Worm (Caenorhabditis elegans) whole organism, L3 larva: Measurements from ENCODE around the gene pxl-1.

Experiments
- R02D3.7 ChIP-seq: fragments of 150-350 bp; optimal IDR thresholded peaks from 2 replicates; lab custom pipeline; 2014; ENCODE audit warnings: missing biosample characterization, missing genetic modification characterization
- ZK546.5 ChIP-seq: sonication (generic microtip); optimal IDR thresholded peaks from 2 replicates; lab custom pipeline; 2017; ENCODE audit warnings: missing biosample characterization, missing genetic modification characterization
- aly-2 ChIP-seq: fragments of 150-350 bp; optimal IDR thresholded peaks from 2 replicates; lab custom pipeline; 2014; ENCODE audit warnings: missing biosample characterization, missing genetic modification characterization
- ama-1 ChIP-seq: fragments of 150-350 bp; optimal IDR thresholded peaks from 2 replicates; lab custom pipeline; 2018
- ceh-28 ChIP-seq: fragments of 150-350 bp; optimal IDR thresholded peaks from 2 replicates; lab custom pipeline; 2014; ENCODE audit warnings: missing biosample characterization, missing genetic modification reagents, missing genetic modification characterization
- ceh-9 ChIP-seq: sonication (generic microtip); optimal IDR thresholded peaks from 2 replicates; lab custom pipeline; 2018; ENCODE audit warnings: missing biosample characterization, missing genetic modification characterization
- egl-27 ChIP-seq: sonication (generic microtip); optimal IDR thresholded peaks from 4 replicates; lab custom pipeline; 2017; ENCODE audit warnings: missing biosample characterization, missing genetic modification reagents, missing genetic modification characterization
- egl-5 ChIP-seq: fragments of 150-350 bp; optimal IDR thresholded peaks from 2 replicates; lab custom pipeline; 2017; ENCODE audit warnings: missing biosample characterization, missing genetic modification reagents, missing genetic modification characterization, inconsistent platforms
- elt-1 ChIP-seq: fragments of 150-350 bp; optimal IDR thresholded peaks from 2 replicates; lab custom pipeline; 2014; ENCODE audit warnings: missing biosample characterization, missing genetic modification characterization
- elt-2 ChIP-seq: sonication (generic microtip); optimal IDR thresholded peaks from 2 replicates; lab custom pipeline; 2016; ENCODE audit warnings: missing genetic modification reagents, mild to moderate bottlenecking, missing genetic modification characterization, missing compliant biosample characterization
- elt-3 ChIP-seq, 3 experiments: fragments of 150-350 bp in 1 of 3; sonication (generic microtip) in 2 of 3; optimal IDR thresholded peaks; 2 replicates in 2 of 3; 4 replicates in 1 of 3; lab custom pipeline; 2014 to 2017; ENCODE audit warnings: missing biosample characterization in 3 of 3, missing genetic modification characterization in 3 of 3
- eor-1 ChIP-seq, 2 experiments: fragments of 150-350 bp; optimal IDR thresholded peaks; 2 replicates each; lab custom pipeline; 2014 to 2018; ENCODE audit warnings: missing biosample characterization in 2 of 2, missing genetic modification characterization in 2 of 2
- fkh-10 ChIP-seq: sonication (generic microtip); optimal IDR thresholded peaks from 2 replicates; lab custom pipeline; 2017; ENCODE audit warnings: missing biosample characterization, missing genetic modification reagents, missing genetic modification characterization
- fkh-2 ChIP-seq: fragments of 150-350 bp; optimal IDR thresholded peaks from 2 replicates; lab custom pipeline; 2014; ENCODE audit warnings: missing biosample characterization, missing genetic modification reagents, missing genetic modification characterization
- fos-1 ChIP-seq: fragments of 150-350 bp; optimal IDR thresholded peaks from 2 replicates; lab custom pipeline; 2014; ENCODE audit warnings: missing biosample characterization, missing genetic modification characterization
- hmg-11 ChIP-seq: sonication (generic microtip); optimal IDR thresholded peaks from 2 replicates; lab custom pipeline; 2016; ENCODE audit warnings: missing genetic modification characterization, missing compliant biosample characterization
- jun-1 ChIP-seq: fragments of 150-350 bp; optimal IDR thresholded peaks from 2 replicates; lab custom pipeline; 2014; ENCODE audit warnings: missing biosample characterization, missing genetic modification reagents, missing genetic modification characterization
- lin-15B ChIP-seq: fragments of 150-350 bp; optimal IDR thresholded peaks from 2 replicates; lab custom pipeline; 2014; ENCODE audit warnings: missing biosample characterization, missing genetic modification characterization
- lin-39 ChIP-seq: fragments of 150-350 bp; optimal IDR thresholded peaks from 2 replicates; lab custom pipeline; 2018; ENCODE audit warnings: missing biosample characterization, missing genetic modification reagents, missing genetic modification characterization
- lsy-12 ChIP-seq: sonication (generic microtip); optimal IDR thresholded peaks from 2 replicates; lab custom pipeline; 2016; ENCODE audit warnings: mild to moderate bottlenecking, missing genetic modification characterization, missing compliant biosample characterization
- mdl-1 ChIP-seq: fragments of 150-350 bp; optimal IDR thresholded peaks from 2 replicates; lab custom pipeline; 2014; ENCODE audit warnings: missing biosample characterization, missing genetic modification characterization
- mml-1 ChIP-seq: fragments of 150-350 bp; sonication (generic microtip); optimal IDR thresholded peaks from 3 replicates; lab custom pipeline; 2014; ENCODE audit warnings: missing biosample characterization, missing genetic modification characterization
- nfya-1 ChIP-seq: sonication (generic microtip); optimal IDR thresholded peaks from 2 replicates; lab custom pipeline; 2017; ENCODE audit warnings: missing genetic modification characterization, mild to moderate bottlenecking, missing compliant biosample characterization, antibody characterized with exemption, moderate library complexity; ENCODE audit not compliant: insufficient read depth
- nhr-23 ChIP-seq: fragments of 150-350 bp; optimal IDR thresholded peaks from 2 replicates; lab custom pipeline; 2014; ENCODE audit warnings: missing biosample characterization, missing genetic modification reagents, missing genetic modification characterization
- nhr-237 ChIP-seq: fragments of 150-350 bp; optimal IDR thresholded peaks from 2 replicates; lab custom pipeline; 2014; ENCODE audit warnings: missing biosample characterization, missing genetic modification characterization
- nhr-25 ChIP-seq: sonication (generic microtip); optimal IDR thresholded peaks from 2 replicates; lab custom pipeline; 2017; ENCODE audit warnings: missing biosample characterization, missing genetic modification characterization
- nhr-28 ChIP-seq: fragments of 150-350 bp; optimal IDR thresholded peaks from 2 replicates; lab custom pipeline; 2014; ENCODE audit warnings: missing biosample characterization, missing genetic modification characterization
- nhr-43 ChIP-seq: sonication (generic microtip); optimal IDR thresholded peaks from 2 replicates; lab custom pipeline; 2016; ENCODE audit warnings: mild to moderate bottlenecking, missing genetic modification characterization, missing compliant biosample characterization; ENCODE audit not compliant: poor library complexity, severe bottlenecking
- nhr-77 ChIP-seq: fragments of 150-350 bp; optimal IDR thresholded peaks from 2 replicates; lab custom pipeline; 2014; ENCODE audit warnings: missing biosample characterization, missing genetic modification characterization
- pha-4 ChIP-seq: fragments of 150-350 bp; optimal IDR thresholded peaks from 2 replicates; lab custom pipeline; 2014; ENCODE audit warnings: missing biosample characterization, missing genetic modification reagents, missing genetic modification characterization
- pqm-1 ChIP-seq: fragments of 150-350 bp; optimal IDR thresholded peaks from 2 replicates; lab custom pipeline; 2017; ENCODE audit warnings: missing biosample characterization, missing genetic modification characterization, inconsistent platforms
- skn-1 ChIP-seq: fragments of 150-350 bp; optimal IDR thresholded peaks from 2 replicates; lab custom pipeline; 2014; ENCODE audit warnings: missing biosample characterization, missing genetic modification characterization
- snpc-4 ChIP-seq: fragments of 150-350 bp; optimal IDR thresholded peaks from 2 replicates; lab custom pipeline; 2014; ENCODE audit warnings: missing biosample characterization, missing genetic modification characterization
- tbx-2 ChIP-seq: sonication (generic microtip); optimal IDR thresholded peaks from 2 replicates; lab custom pipeline; 2016; ENCODE audit warnings: mild to moderate bottlenecking, missing genetic modification characterization, missing compliant biosample characterization
- zag-1 ChIP-seq: fragments of 150-350 bp; optimal IDR thresholded peaks from 2 replicates; lab custom pipeline; 2014; ENCODE audit warnings: missing biosample characterization, missing genetic modification characterization
- ztf-11 ChIP-seq: fragments of 150-350 bp; optimal IDR thresholded peaks from 2 replicates; lab custom pipeline; 2014; ENCODE audit warnings: missing biosample characterization, missing genetic modification characterization
- ztf-4 ChIP-seq: fragments of 150-350 bp; optimal IDR thresholded peaks from 2 replicates; lab custom pipeline; 2014; ENCODE audit warnings: missing biosample characterization, missing genetic modification characterization

Gene pxl-1

DNA sequence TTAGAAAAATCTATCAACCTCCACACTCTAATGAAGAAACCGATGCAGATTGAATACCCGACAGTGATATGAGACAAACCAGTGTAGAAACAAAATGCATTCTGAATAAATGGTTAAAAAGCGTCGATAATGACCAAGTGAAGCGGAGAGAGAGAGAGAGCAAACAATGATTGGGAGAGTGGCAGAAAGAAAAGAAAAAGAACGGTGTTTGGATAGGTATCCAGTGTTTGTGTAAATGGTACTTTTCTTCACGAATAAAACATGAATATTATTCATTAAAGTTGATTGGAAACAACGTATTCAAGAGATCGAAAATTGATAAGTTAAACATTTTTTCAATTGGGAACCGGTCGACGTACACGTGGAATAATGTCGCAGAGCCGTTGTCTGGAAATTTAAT is 26.4 kb downstream of the pxl-1 start, which contains the start of gene F01F1.15:
F01F1.15 (minus strand) TSS at position 101 of the 400 bp plus-strand sequence.
- TF ChIP-seq pha-4 (peak; percentile 13), ama-1 (no peak), fos-1 (tag; lab: Kevin White, UChicago) (no peak), skn-1 (tag; lab: Kevin White, UChicago) (no peak), eor-1 (tag; optimal IDR thresholded peaks at IDR 0.05; lab: Kevin White, UChicago) (no peak), elt-3 (tag; optimal IDR thresholded peaks at IDR 0.05; lab: Kevin White, UChicago) (no peak), ZK546.5 (tag; lab: Kevin White, UChicago) (no peak), lsy-12 (tag; lab: Kevin White, UChicago) (no peak)

DNA sequence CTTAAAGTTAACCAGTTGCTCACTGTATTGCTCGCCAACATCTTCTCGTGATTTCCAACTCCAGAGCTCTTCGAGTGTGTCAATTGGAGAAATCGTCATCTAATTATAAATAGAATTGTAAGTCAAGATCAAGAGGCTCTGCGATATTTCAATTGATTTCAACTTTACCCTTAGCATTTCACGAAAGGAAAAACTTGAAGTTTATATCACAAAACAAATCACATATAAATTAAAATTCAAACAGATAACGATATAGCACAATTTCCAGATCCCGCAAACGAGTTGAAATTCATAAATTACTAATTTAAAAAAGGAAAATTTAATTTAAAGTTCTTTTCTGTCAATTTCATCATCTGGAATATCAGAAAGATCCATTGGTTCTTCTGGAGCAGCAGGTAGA is 27.4 kb downstream of the pxl-1 start, which contains the start of gene eng-1:
eng-1 (minus strand) TSS at position 101 of the 400 bp plus-strand sequence.
- no peak for TF ChIP-seq lin-15B (tag; lab: Kevin White, UChicago)
- no peak for TF ChIP-seq ztf-11
- no peak for TF ChIP-seq nhr-28 (tag; lab: Kevin White, UChicago)
- no peak for TF ChIP-seq mml-1 (tag; lab: Kevin White, UChicago)
- no peak for TF ChIP-seq snpc-4 (tag; lab: Kevin White, UChicago)
- no peak for TF ChIP-seq ceh-28 (tag; lab: Kevin White, UChicago)
- TF ChIP-seq ama-1, result no peak
- no peak for TF ChIP-seq nhr-237 (tag; lab: Kevin White, UChicago)
- no peak for TF ChIP-seq tbx-2 (tag; lab: Kevin White, UChicago)
- TF ChIP-seq nhr-77 (tag; lab: Kevin White, UChicago), result no peak
- no peak for TF ChIP-seq zag-1
- no peak for TF ChIP-seq ZK546.5 (tag; lab: Kevin White, UChicago)
- no peak for TF ChIP-seq lsy-12 (tag; lab: Kevin White, UChicago)
- TF ChIP-seq aly-2, result no peak

DNA sequence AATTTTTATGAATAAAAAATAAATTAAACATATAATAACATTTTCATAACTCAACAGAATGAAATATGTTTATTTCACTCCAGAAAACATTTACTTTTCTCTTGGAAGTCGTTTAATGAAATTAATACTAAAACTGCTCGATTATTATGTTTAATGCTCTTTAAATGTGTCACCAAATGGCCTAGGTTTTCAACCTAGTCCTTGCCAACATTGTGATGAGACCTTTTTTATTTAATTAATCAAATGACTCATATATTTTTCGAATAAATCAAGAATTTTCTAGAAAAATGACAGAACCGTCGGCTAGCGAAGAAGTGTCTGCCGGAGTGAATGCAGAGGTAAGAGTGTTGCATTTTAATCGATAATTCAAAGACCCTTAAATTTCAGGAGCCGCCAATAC is 31.5 kb downstream of the pxl-1 start, which contains the start of gene rabn-5:
rabn-5 (plus strand) TSS at position 284 of the 400 bp plus-strand sequence.
- TF ChIP-seq pha-4 (peak; percentile 5), hmg-11 (no peak)

DNA sequence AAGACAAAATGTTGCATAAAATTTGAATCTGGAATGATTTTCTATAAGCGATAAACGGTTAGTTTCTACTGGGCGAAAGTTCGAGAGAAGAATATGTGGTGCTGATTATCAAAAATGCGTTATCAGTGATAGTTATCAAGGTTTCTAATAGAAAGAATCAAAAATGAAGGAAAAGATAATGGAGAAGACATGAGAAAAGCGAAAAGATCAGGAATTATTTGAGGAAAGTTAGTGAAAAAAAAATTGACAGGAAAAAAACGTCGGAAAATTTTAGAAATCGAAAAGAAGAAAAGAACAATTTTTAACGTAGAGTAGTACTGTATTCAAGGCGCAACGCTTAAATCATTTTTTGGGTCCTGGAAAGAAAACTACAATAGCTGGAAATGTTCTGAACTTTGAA is 32.0 kb downstream of the pxl-1 start, which contains the start of gene dnpp-1:
dnpp-1 (minus strand) TSS at position 30 of the 400 bp plus-strand sequence.
- TF ChIP-seq egl-27 (tag; lab: Kevin White, UChicago), result no peak
- no peak for TF ChIP-seq nhr-237 (tag; lab: Kevin White, UChicago)
- TF ChIP-seq pqm-1, result peak; percentile 61
- no peak for TF ChIP-seq eor-1 (tag; optimal IDR thresholded peaks at IDR 0.05; lab: Kevin White, UChicago)
- no peak for TF ChIP-seq jun-1
- TF ChIP-seq mdl-1 (tag; lab: Kevin White, UChicago), result no peak
- no peak for TF ChIP-seq fkh-10 (GFP tag; lab: Kevin White, UChicago)
- TF ChIP-seq elt-2 (tag; lab: Kevin White, UChicago), result peak; percentile 97
- TF ChIP-seq skn-1 (tag; lab: Kevin White, UChicago), result no peak
- no peak for TF ChIP-seq fos-1 (tag; lab: Kevin White, UChicago)

DNA sequence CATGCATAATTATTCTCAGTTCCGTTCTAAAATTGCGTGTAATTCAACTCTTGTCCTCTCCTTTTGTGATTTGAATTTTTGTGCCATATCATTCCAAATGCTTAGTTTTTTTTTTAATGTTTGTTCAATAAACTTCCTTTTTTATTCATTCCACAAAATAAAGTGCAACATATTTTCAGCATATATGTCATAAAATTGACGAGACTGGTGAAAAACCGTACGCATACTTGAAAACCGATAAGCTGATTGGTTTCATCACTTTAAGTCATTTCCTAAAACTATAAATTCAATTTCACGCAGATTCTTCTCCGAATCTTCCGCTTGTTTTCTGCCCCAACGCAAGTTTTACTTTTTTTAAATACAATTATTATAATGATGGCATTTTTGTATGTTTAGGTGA is 36.8 kb downstream of the pxl-1 start, which contains the start of gene dpf-4:
dpf-4 (plus strand) TSS at position 301 of the 400 bp plus-strand sequence.
- TF ChIP-seq nfya-1 (tag; lab: Kevin White, UChicago), result no peak
- TF ChIP-seq pqm-1, result no peak
- TF ChIP-seq ceh-9 (tag; lab: Kevin White, UChicago), result no peak
- TF ChIP-seq ztf-4 (tag; lab: Kevin White, UChicago), result peak; percentile 10

DNA sequence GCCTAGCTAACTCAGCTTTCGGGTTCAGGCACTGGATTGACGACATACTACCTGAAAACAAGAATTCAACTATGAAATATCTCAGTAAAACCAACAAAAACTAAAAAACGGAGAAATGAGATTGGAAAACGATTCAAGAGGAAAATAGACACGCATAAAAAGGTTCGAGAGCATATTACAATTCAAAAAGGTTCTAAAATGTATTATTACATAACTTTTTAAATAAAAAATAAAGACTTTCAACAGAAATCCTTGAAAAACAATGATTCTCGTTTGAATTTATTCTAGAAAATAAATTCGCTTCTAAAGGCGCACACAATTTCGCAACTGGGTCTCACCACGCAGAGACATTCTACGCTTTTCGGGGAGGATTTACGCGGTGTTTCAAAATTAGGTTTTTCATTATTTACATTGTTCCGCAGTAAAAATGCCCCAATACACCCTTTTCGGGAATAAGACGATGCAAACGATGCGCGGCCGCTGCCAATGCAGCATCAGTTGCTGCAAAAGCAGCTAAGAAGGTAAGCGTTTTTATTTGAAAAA is 40.1 kb downstream of the pxl-1 start, which contains the start of the genes cct-6 and alh-9:
cct-6 (minus strand) TSS at position 51 of the 543 bp plus-strand sequence.
alh-9 (plus strand) TSS at position 382 of the 543 bp plus-strand sequence.
- peak; percentile 88 for TF ChIP-seq lin-39 (tag; lab: Kevin White, UChicago)
- TF ChIP-seq snpc-4 (tag; lab: Kevin White, UChicago), result peak; percentile 70
- no peak for TF ChIP-seq fkh-2 (tag; lab: Kevin White, UChicago)
- TF ChIP-seq ceh-28 (tag; lab: Kevin White, UChicago), result no peak
- peak; percentile 24 for TF ChIP-seq jun-1
- TF ChIP-seq elt-1, result peak; percentile 10
- TF ChIP-seq hmg-11, result peak; percentile 33
- TF ChIP-seq ztf-11, result no peak
- peak; percentile 7 for TF ChIP-seq egl-27 (tag; lab: Kevin White, UChicago)
- peak; percentile 48 for TF ChIP-seq pqm-1
- TF ChIP-seq nhr-23 (tag; lab: Kevin White, UChicago), result peak; percentile 79
- TF ChIP-seq ztf-4 (tag; lab: Kevin White, UChicago), result no peak
- TF ChIP-seq nhr-25 (tag; lab: Kevin White, UChicago), result peak; percentile 71
- peak; percentile 94 for TF ChIP-seq R02D3.7 (tag; lab: Kevin White, UChicago)
- peak; percentile 99 for TF ChIP-seq pha-4
- TF ChIP-seq eor-1 (tag; optimal IDR thresholded peaks at IDR 0.05; lab: Kevin White, UChicago), result no peak
- TF ChIP-seq mml-1 (tag; lab: Kevin White, UChicago), result no peak
- peak; percentile 10 for TF ChIP-seq fkh-10 (GFP tag; lab: Kevin White, UChicago)
- TF ChIP-seq egl-5 (tag; lab: Kevin White, UChicago), result peak; percentile 97
- TF ChIP-seq lin-15B (tag; lab: Kevin White, UChicago), result peak; percentile 87
- peak; percentile 82 for TF ChIP-seq ama-1
- peak; percentile 42 for TF ChIP-seq elt-2 (tag; lab: Kevin White, UChicago)
- TF ChIP-seq nhr-43 (tag; lab: Kevin White, UChicago), result peak; percentile 6
- peak; percentile 89 for TF ChIP-seq nfya-1 (tag; lab: Kevin White, UChicago)
